Worm (Caenorhabditis elegans) whole organism, late embryonic: ENCODE results near the gene K08E3.2.

Source experiments
- C08G9.2 ChIP-seq: sonication (generic microtip); optimal IDR thresholded peaks from 2 replicates; lab custom pipeline; 2016; ENCODE audit warnings: mild to moderate bottlenecking, missing genetic modification characterization, moderate library complexity, missing compliant biosample characterization
- K09A11.1 ChIP-seq: sonication (generic microtip); optimal IDR thresholded peaks from 2 replicates; lab custom pipeline; 2017; ENCODE audit warnings: antibody characterized with exemption, mild to moderate bottlenecking, missing genetic modification characterization, missing compliant biosample characterization; ENCODE audit not compliant: insufficient read depth
- hlh-13 ChIP-seq: fragments of 200-800 bp; sonication (Bioruptor generic); optimal IDR thresholded peaks from 2 replicates; lab custom pipeline; 2018; ENCODE audit warnings: mild to moderate bottlenecking, missing genetic modification characterization, missing compliant biosample characterization
- hlh-6 ChIP-seq: sonication (generic microtip); optimal IDR thresholded peaks from 2 replicates; lab custom pipeline; 2016; ENCODE audit warnings: missing genotype, missing genetic modification characterization, missing compliant biosample characterization
- nhr-232 ChIP-seq: sonication (generic microtip); optimal IDR thresholded peaks from 2 replicates; lab custom pipeline; 2016; ENCODE audit warnings: missing genetic modification characterization, missing compliant biosample characterization
- rnt-1 ChIP-seq: sonication (generic microtip); optimal IDR thresholded peaks from 2 replicates; lab custom pipeline; 2016; ENCODE audit warnings: missing genetic modification characterization, missing compliant biosample characterization

- TF ChIP-seq rnt-1 (tag; lab: Kevin White, UChicago) (no peak), hlh-6 (tag; lab: Kevin White, UChicago) (no peak), nhr-232 (tag; lab: Kevin White, UChicago) (no peak), K09A11.1 (no peak), C08G9.2 (tag; lab: Kevin White, UChicago) (no peak), hlh-13 (no peak)
These were observed 14.7 kb downstream of the K08E3.2 start for ce11 chrIII:13733833-13734232.
